Worm (Caenorhabditis elegans): ENCODE measurements around the gene leo-1.

ce11 chrIV:11350809-11351208 lies 21.6 kb upstream of the leo-1 start:
- TF ChIP-seq hnd-1 (tag; optimal IDR thresholded peaks at IDR 0.05) (no peak), F13C5.2 (tag; optimal IDR thresholded peaks at IDR 0.05) (no peak), tbx-37 (GFP tag; conservative IDR thresholded peaks at IDR 0.05) (no peak), ama-1 (optimal IDR thresholded peaks at IDR 0.05) (no peak), tra-4 (tag; optimal IDR thresholded peaks at IDR 0.05) (no peak), hmg-4 (GFP tag; optimal IDR thresholded peaks at IDR 0.05) (no peak), ceh-36 (tag; optimal IDR thresholded peaks at IDR 0.05) (no peak), B0310.2 (tag; optimal IDR thresholded peaks at IDR 0.05) (no peak)

Measured in whole organism, early embryonic.